Fruit fly (Drosophila melanogaster) whole organism, prepupa: ENCODE data around the gene Hsp67Ba.

Experiments used
- Blimp-1 ChIP-seq: fragments of 200-800 bp; sonication (Bioruptor generic); optimal IDR thresholded peaks from 3 replicates; lab custom pipeline; 2017; ENCODE audit warnings: missing biosample characterization, missing genetic modification characterization, mild to moderate bottlenecking, moderate library complexity, missing genetic modification reagents
- CG10631 ChIP-seq: fragments of 200-800 bp; sonication (Bioruptor generic); optimal IDR thresholded peaks from 2 replicates; lab custom pipeline; 2016; ENCODE audit warnings: missing biosample characterization, missing genetic modification characterization
- CG11902 ChIP-seq: fragments of 200-800 bp; sonication (Bioruptor generic); optimal IDR thresholded peaks from 3 replicates; lab custom pipeline; 2016; ENCODE audit warnings: missing biosample characterization, missing genetic modification characterization
- CG32006 ChIP-seq: fragments of 200-800 bp; sonication (Bioruptor generic); optimal IDR thresholded peaks from 3 replicates; lab custom pipeline; 2017; ENCODE audit warnings: missing biosample characterization, mild to moderate bottlenecking, missing genetic modification characterization
- CG6276 ChIP-seq: fragments of 200-800 bp; sonication (Bioruptor generic); optimal IDR thresholded peaks from 2 replicates; lab custom pipeline; 2017; ENCODE audit warnings: missing biosample characterization, mild to moderate bottlenecking, missing genetic modification characterization
- CG6854 ChIP-seq: fragments of 200-800 bp; sonication (Bioruptor generic); optimal IDR thresholded peaks from 2 replicates; lab custom pipeline; 2017; ENCODE audit warnings: missing biosample characterization, mild to moderate bottlenecking, missing genetic modification characterization
- Hr38 ChIP-seq: sonication (Bioruptor generic); optimal IDR thresholded peaks from 2 replicates; lab custom pipeline; 2016; ENCODE audit warnings: missing biosample characterization, missing genetic modification characterization
- OdsH ChIP-seq: fragments of 200-800 bp; sonication (Bioruptor generic); optimal IDR thresholded peaks from 3 replicates; lab custom pipeline; 2016; ENCODE audit warnings: missing biosample characterization, missing genetic modification characterization
- lz ChIP-seq: fragments of 200-800 bp; sonication (Bioruptor generic); optimal IDR thresholded peaks from 3 replicates; lab custom pipeline; 2016; ENCODE audit warnings: missing biosample characterization, missing genetic modification characterization
- pdm3 ChIP-seq: fragments of 200-800 bp; sonication (Bioruptor generic); optimal IDR thresholded peaks from 3 replicates; lab custom pipeline; 2016; ENCODE audit warnings: missing biosample characterization, missing genetic modification characterization

DNA sequence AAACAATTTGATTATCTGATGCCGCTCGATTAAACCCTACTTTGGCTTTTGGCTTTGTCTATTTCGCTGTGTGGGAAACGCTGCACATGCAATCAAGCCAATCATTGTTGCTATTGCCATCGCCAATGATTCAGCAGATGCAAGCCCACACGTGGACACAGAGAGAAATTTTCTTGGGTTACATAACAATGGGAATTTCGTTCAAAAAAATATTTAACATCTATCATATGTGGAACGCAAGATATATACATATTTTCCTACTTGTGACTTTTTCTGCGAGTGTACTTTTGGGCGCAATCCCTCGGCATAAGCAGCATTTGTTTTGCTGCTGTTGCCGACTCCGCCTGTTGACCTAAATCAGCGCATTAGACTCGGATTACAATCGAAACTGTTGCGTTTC lies 40.0 kb upstream of the Hsp67Ba start:
- TF ChIP-seq CG10631 (GFP tag; lab: Kevin White, UChicago) (no peak), CG6854 (GFP tag; lab: Kevin White, UChicago) (no peak), CG32006 (GFP tag; lab: Kevin White, UChicago) (peak; percentile 63), lz (no peak), OdsH (GFP tag; lab: Kevin White, UChicago) (peak; percentile 69), Hr38 (no peak), Blimp-1 (GFP tag; lab: Kevin White, UChicago) (no peak), CG11902 (peak; percentile 58), CG6276 (peak; percentile 67), pdm3 (GFP tag; lab: Kevin White, UChicago) (peak; percentile 63)
